Worm (Caenorhabditis elegans) whole organism, early embryonic: ENCODE measurements around the gene gcy-27.

ENCODE experiments used
- B0310.2 ChIP-seq: sonication (generic microtip); optimal IDR thresholded peaks from 2 replicates; lab custom pipeline; 2016; ENCODE audit warnings: mild to moderate bottlenecking, missing genetic modification characterization, missing compliant biosample characterization
- F13C5.2 ChIP-seq: sonication (generic microtip); optimal IDR thresholded peaks from 2 replicates; lab custom pipeline; 2017; ENCODE audit warnings: mild to moderate bottlenecking, missing genetic modification characterization, inconsistent platforms, missing compliant biosample characterization
- aly-1 ChIP-seq: sonication (generic microtip); optimal IDR thresholded peaks from 2 replicates; lab custom pipeline; 2016; ENCODE audit warnings: missing genetic modification characterization, missing compliant biosample characterization
- ama-1 ChIP-seq: fragments of 150-350 bp; optimal IDR thresholded peaks from 2 replicates; lab custom pipeline; 2014
- ceh-13 ChIP-seq: fragments of 200-800 bp; sonication (Bioruptor generic); optimal IDR thresholded peaks from 2 replicates; lab custom pipeline; 2018; ENCODE audit warnings: mild to moderate bottlenecking, missing genetic modification characterization, missing compliant biosample characterization
- ceh-36 ChIP-seq: sonication (generic microtip); optimal IDR thresholded peaks from 2 replicates; lab custom pipeline; 2016; ENCODE audit warnings: missing genetic modification characterization, inconsistent platforms, missing compliant biosample characterization
- ets-7 ChIP-seq: sonication (generic microtip); optimal IDR thresholded peaks from 2 replicates; lab custom pipeline; 2016; ENCODE audit warnings: missing genotype, missing genetic modification characterization, missing compliant biosample characterization
- flt-1 ChIP-seq: fragments of 200-800 bp; sonication (Bioruptor generic); IDR thresholded peaks from 2 replicates; pipeline ENCODE4 v1.3.6; 2022; ENCODE audit warnings: missing genetic modification characterization, missing compliant biosample characterization
- hmbx-1 ChIP-seq: sonication (generic microtip); optimal IDR thresholded peaks from 2 replicates; lab custom pipeline; 2016; ENCODE audit warnings: mild to moderate bottlenecking, missing genetic modification characterization, missing compliant biosample characterization
- hmg-4 ChIP-seq: fragments of 200-800 bp; sonication (Bioruptor generic); optimal IDR thresholded peaks from 2 replicates; lab custom pipeline; 2018; ENCODE audit warnings: mild to moderate bottlenecking, missing genetic modification characterization, missing compliant biosample characterization
- hnd-1 ChIP-seq: sonication (generic microtip); optimal IDR thresholded peaks from 2 replicates; lab custom pipeline; 2016; ENCODE audit warnings: missing genetic modification characterization, missing compliant biosample characterization
- pes-1 ChIP-seq: fragments of 200-800 bp; sonication (Bioruptor generic); IDR thresholded peaks from 2 replicates; pipeline ENCODE4 v1.3.6; 2022; ENCODE audit warnings: missing genetic modification reagents, missing genetic modification characterization, missing compliant biosample characterization
- scrt-1 ChIP-seq: fragments of 200-800 bp; sonication (Bioruptor generic); IDR thresholded peaks from 2 replicates; pipeline ENCODE4 v1.3.6; 2022; ENCODE audit warnings: missing genetic modification characterization, missing compliant biosample characterization
- sea-1 ChIP-seq: fragments of 200-800 bp; sonication (Bioruptor generic); conservative IDR thresholded peaks from 2 replicates; pipeline ENCODE4 v1.3.6; 2022; ENCODE audit warnings: missing genetic modification characterization, missing compliant biosample characterization
- tbx-11 ChIP-seq: fragments of 200-800 bp; sonication (Bioruptor generic); IDR thresholded peaks from 2 replicates; pipeline ENCODE4 v1.3.6; 2022; ENCODE audit warnings: missing genetic modification characterization, missing compliant biosample characterization
- tbx-37 ChIP-seq: fragments of 200-800 bp; sonication (Bioruptor generic); conservative IDR thresholded peaks from 2 replicates; pipeline ENCODE4 v1.3.6; 2022; ENCODE audit warnings: missing genetic modification reagents, missing genetic modification characterization, missing compliant biosample characterization
- tra-4 ChIP-seq: sonication (generic microtip); optimal IDR thresholded peaks from 2 replicates; lab custom pipeline; 2017; ENCODE audit warnings: missing genetic modification characterization, missing compliant biosample characterization

Gene gcy-27

ce11 chrIV:17470096-17470602 is 33.7 kb upstream of the gcy-27 start, which contains the start of gene F11E6.4:
Gene F11E6.4 (minus strand): TSS chrIV:17470354.
- TF ChIP-seq ama-1 (lab: Kevin White, UChicago): no peak
- TF ChIP-seq hmg-4 (GFP tag; lab: Kevin White, UChicago): no peak
- no peak for TF ChIP-seq hmbx-1
- TF ChIP-seq F13C5.2: no peak
- no peak for TF ChIP-seq pes-1 (GFP tag; lab: Robert Waterston, UW)
- no peak for TF ChIP-seq ets-7 (tag; lab: Kevin White, UChicago)
- no peak for TF ChIP-seq B0310.2
- no peak for TF ChIP-seq ceh-36 (tag; lab: Kevin White, UChicago)
- TF ChIP-seq sea-1 (GFP tag; lab: Robert Waterston, UW): no peak
- no peak for TF ChIP-seq tbx-11 (GFP tag; lab: Robert Waterston, UW)
- no peak for TF ChIP-seq flt-1 (GFP tag; lab: Robert Waterston, UW)
- TF ChIP-seq tra-4 (tag; lab: Kevin White, UChicago): no peak
- no peak for TF ChIP-seq ceh-13 (GFP tag; lab: Kevin White, UChicago)
- no peak for TF ChIP-seq hnd-1 (tag; lab: Kevin White, UChicago)
- TF ChIP-seq tbx-37 (GFP tag; lab: Robert Waterston, UW): no peak
- TF ChIP-seq scrt-1 (GFP tag; lab: Robert Waterston, UW): no peak
- TF ChIP-seq aly-1 (tag; lab: Kevin White, UChicago): no peak

ce11 chrIV:17467825-17468224 is 31.4 kb upstream of the gcy-27 start:
- no peak for TF ChIP-seq tra-4 (tag; lab: Kevin White, UChicago)
- TF ChIP-seq scrt-1 (GFP tag; lab: Robert Waterston, UW): no peak
- TF ChIP-seq aly-1 (tag; lab: Kevin White, UChicago): no peak
- no peak for TF ChIP-seq F13C5.2
- TF ChIP-seq tbx-11 (GFP tag; lab: Robert Waterston, UW): no peak
- TF ChIP-seq pes-1 (GFP tag; lab: Robert Waterston, UW): no peak
- no peak for TF ChIP-seq sea-1 (GFP tag; lab: Robert Waterston, UW)
- no peak for TF ChIP-seq B0310.2
- no peak for TF ChIP-seq ceh-13 (GFP tag; lab: Kevin White, UChicago)
- no peak for TF ChIP-seq ama-1 (lab: Kevin White, UChicago)
- no peak for TF ChIP-seq flt-1 (GFP tag; lab: Robert Waterston, UW)
- no peak for TF ChIP-seq hmg-4 (GFP tag; lab: Kevin White, UChicago)
- TF ChIP-seq hmbx-1: no peak
- TF ChIP-seq tbx-37 (GFP tag; lab: Robert Waterston, UW): no peak
- TF ChIP-seq ceh-36 (tag; lab: Kevin White, UChicago): no peak
- no peak for TF ChIP-seq hnd-1 (tag; lab: Kevin White, UChicago)
- no peak for TF ChIP-seq ets-7 (tag; lab: Kevin White, UChicago)

ce11 chrIV:17467325-17467724 is 30.9 kb upstream of the gcy-27 start, which contains the start of gene elo-2:
Gene elo-2 (minus strand): TSS chrIV:17467408.
- TF ChIP-seq tbx-11 (GFP tag; lab: Robert Waterston, UW) (no peak), hmg-4 (GFP tag; lab: Kevin White, UChicago) (no peak), ets-7 (tag; lab: Kevin White, UChicago) (no peak), ceh-36 (tag; lab: Kevin White, UChicago) (no peak), B0310.2 (no peak), tra-4 (tag; lab: Kevin White, UChicago) (no peak), tbx-37 (GFP tag; lab: Robert Waterston, UW) (no peak), scrt-1 (GFP tag; lab: Robert Waterston, UW) (no peak), aly-1 (tag; lab: Kevin White, UChicago) (no peak), ama-1 (lab: Kevin White, UChicago) (no peak), sea-1 (GFP tag; lab: Robert Waterston, UW) (no peak), pes-1 (GFP tag; lab: Robert Waterston, UW) (no peak)

ce11 chrIV:17465886-17466285 is 29.4 kb upstream of the gcy-27 start, which contains the start of gene F11E6.6:
Gene F11E6.6 (minus strand): TSS chrIV:17465986.
- TF ChIP-seq ceh-13 (GFP tag; lab: Kevin White, UChicago) (no peak), ets-7 (tag; lab: Kevin White, UChicago) (no peak), tra-4 (tag; lab: Kevin White, UChicago) (no peak), sea-1 (GFP tag; lab: Robert Waterston, UW) (no peak), scrt-1 (GFP tag; lab: Robert Waterston, UW) (no peak), ama-1 (lab: Kevin White, UChicago) (no peak), tbx-11 (GFP tag; lab: Robert Waterston, UW) (no peak), hmg-4 (GFP tag; lab: Kevin White, UChicago) (no peak), hmbx-1 (no peak), ceh-36 (tag; lab: Kevin White, UChicago) (no peak), F13C5.2 (no peak), hnd-1 (tag; lab: Kevin White, UChicago) (no peak), pes-1 (GFP tag; lab: Robert Waterston, UW) (no peak), aly-1 (tag; lab: Kevin White, UChicago) (no peak), B0310.2 (no peak)

- TF ChIP-seq flt-1 (GFP tag; lab: Robert Waterston, UW) (no peak), hmbx-1 (no peak), tra-4 (tag; lab: Kevin White, UChicago) (no peak), scrt-1 (GFP tag; lab: Robert Waterston, UW) (no peak), ets-7 (tag; lab: Kevin White, UChicago) (no peak), ceh-36 (tag; lab: Kevin White, UChicago) (no peak), pes-1 (GFP tag; lab: Robert Waterston, UW) (no peak), tbx-11 (GFP tag; lab: Robert Waterston, UW) (no peak), ceh-13 (GFP tag; lab: Kevin White, UChicago) (no peak)
These were observed 26.7 kb upstream of the gcy-27 start, which contains the start of gene F11E6.10 for ce11 chrIV:17463108-17463608. Gene F11E6.10 (minus strand): TSS chrIV:17463158.

ce11 chrIV:17461222-17461707 is 24.8 kb upstream of the gcy-27 start, which contains the start of gene rif-1.1:
Gene rif-1.1 (minus strand): TSS chrIV:17461272.
- TF ChIP-seq aly-1 (tag; lab: Kevin White, UChicago) (no peak), tra-4 (tag; lab: Kevin White, UChicago) (no peak), scrt-1 (GFP tag; lab: Robert Waterston, UW) (no peak), ceh-13 (GFP tag; lab: Kevin White, UChicago) (no peak), pes-1 (GFP tag; lab: Robert Waterston, UW) (no peak), ceh-36 (tag; lab: Kevin White, UChicago) (no peak), tbx-11 (GFP tag; lab: Robert Waterston, UW) (no peak), F13C5.2 (no peak)
